Fruit fly (Drosophila melanogaster): Measurements from ENCODE around the gene CtsK1.

CtsK1 gene

dm6 chr3L:14004963-14005458 lies 11.0 kb downstream of the CtsK1 start (continued):
- TF ChIP-seq Ets65A (GFP tag) (peak; percentile 99), Sin3A (optimal IDR thresholded peaks at IDR 0.05) (no peak), ato (GFP tag; IDR thresholded peaks at IDR 0.05; ENCODE audit: partially characterized antibody) (no peak), yki (optimal IDR thresholded peaks at IDR 0.05) (no peak), CG3407 (GFP tag; optimal IDR thresholded peaks at IDR 0.05) (peak; percentile 93), CG4328 (GFP tag; optimal IDR thresholded peaks at IDR 0.05) (peak; percentile 92), H2.0 (GFP tag; IDR thresholded peaks at IDR 0.05) (peak; percentile 97), Hand (GFP tag; optimal IDR thresholded peaks at IDR 0.05) (peak; percentile 76), Lpt (GFP tag; optimal IDR thresholded peaks at IDR 0.05) (no peak), CG3838 (GFP tag; optimal IDR thresholded peaks at IDR 0.05) (peak; percentile 82), otp (GFP tag; IDR thresholded peaks at IDR 0.05) (peak; percentile 96), bab2 (GFP tag; optimal IDR thresholded peaks at IDR 0.05) (peak; percentile 97), Aef1 (GFP tag; IDR thresholded peaks at IDR 0.05) (peak; percentile 98), ro (GFP tag; IDR thresholded peaks at IDR 0.05) (peak; percentile 70), CG5953 (GFP tag; IDR thresholded peaks at IDR 0.05) (peak; percentile 94), CG3163 (GFP tag; optimal IDR thresholded peaks at IDR 0.05) (peak; percentile 72), Drgx (GFP tag; IDR thresholded peaks at IDR 0.05) (peak; percentile 99), lov (optimal IDR thresholded peaks at IDR 0.05) (no peak), lov (GFP tag; IDR thresholded peaks at IDR 0.05) (peak; percentile 90), CG3847 (GFP tag; IDR thresholded peaks at IDR 0.05) (peak; percentile 93), ems (GFP tag; optimal IDR thresholded peaks at IDR 0.05) (peak; percentile 97), trem (tag; optimal IDR thresholded peaks at IDR 0.05) (peak; percentile 81), CG13894 (tag; optimal IDR thresholded peaks at IDR 0.05) (peak; percentile 88), CG11085 (GFP tag; IDR thresholded peaks at IDR 0.05) (peak; percentile 87), CG8478 (optimal IDR thresholded peaks at IDR 0.05) (no peak), CG2678 (tag; optimal IDR thresholded peaks at IDR 0.05) (peak; percentile 97), rib (GFP tag; IDR thresholded peaks at IDR 0.05) (peak; percentile 77), tup (GFP tag; optimal IDR thresholded peaks at IDR 0.05) (peak; percentile 91), E2f1 (GFP tag; IDR thresholded peaks at IDR 0.05) (peak; percentile 89), Hey (tag; optimal IDR thresholded peaks at IDR 0.05) (peak; percentile 81), C15 (GFP tag; IDR thresholded peaks at IDR 0.05) (peak; percentile 83; the same call in 2 of the 3 replicates), Nf-YC (tag; optimal IDR thresholded peaks at IDR 0.05) (peak; percentile 44), Camta (GFP tag; optimal IDR thresholded peaks at IDR 0.05) (peak; percentile 95), YL-1 (GFP tag; optimal IDR thresholded peaks at IDR 0.05) (peak; percentile 74), twi (tag; optimal IDR thresholded peaks at IDR 0.05) (peak; percentile 85)

- TF ChIP-seq sens-2 (GFP tag; IDR thresholded peaks at IDR 0.05) (no peak), YL-1 (GFP tag; optimal IDR thresholded peaks at IDR 0.05) (no peak), dpn (GFP tag; optimal IDR thresholded peaks at IDR 0.05) (no peak), da (GFP tag; optimal IDR thresholded peaks at IDR 0.05) (no peak), CG2120 (GFP tag; optimal IDR thresholded peaks at IDR 0.05) (no peak), bbx (GFP tag; IDR thresholded peaks at IDR 0.05; ENCODE audit: partially characterized antibody) (0 out of 2 replicates have a peak, but pooled peaks have one; percentile 8), sc (optimal IDR thresholded peaks at IDR 0.05) (no peak), sc (GFP tag; optimal IDR thresholded peaks at IDR 0.05) (no peak), tgo (GFP tag; IDR thresholded peaks at IDR 0.05) (no peak), CG10274 (GFP tag; optimal IDR thresholded peaks at IDR 0.05) (no peak), Hand (GFP tag; optimal IDR thresholded peaks at IDR 0.05) (no peak), CG10321 (GFP tag; IDR thresholded peaks at IDR 0.05) (no peak), psq (GFP tag; optimal IDR thresholded peaks at IDR 0.05) (peak; percentile 25), mld (GFP tag; IDR thresholded peaks at IDR 0.05; ENCODE audit: partially characterized antibody) (no peak), ato (GFP tag; IDR thresholded peaks at IDR 0.05; ENCODE audit: partially characterized antibody) (no peak), pb (GFP tag; optimal IDR thresholded peaks at IDR 0.05) (no peak), Ets65A (GFP tag) (no peak), Vsx1 (GFP tag; optimal IDR thresholded peaks at IDR 0.05) (no peak), CG11696 (GFP tag; IDR thresholded peaks at IDR 0.05) (no peak), Med (GFP tag) (peak; percentile 32), dysf (GFP tag; IDR thresholded peaks at IDR 0.05) (no peak), CG17328 (GFP tag; IDR thresholded peaks at IDR 0.05) (no peak), CG33557 (GFP tag; optimal IDR thresholded peaks at IDR 0.05) (no peak)
Measured at dm6 chr3L:14005627-14006287, 11.7 kb downstream of the CtsK1 start.

Data from whole organism, embryonic.